Worm (Caenorhabditis elegans) whole organism, young adult: Measurements from ENCODE around the gene T25B9.3.

Experiments used
- B0261.1 ChIP-seq: sonication (generic microtip); optimal IDR thresholded peaks from 2 replicates; lab custom pipeline; 2016; ENCODE audit warnings: mild to moderate bottlenecking, missing genetic modification characterization, moderate library complexity, missing compliant biosample characterization
- F49E8.2 ChIP-seq: sonication (generic microtip); optimal IDR thresholded peaks from 3 replicates; lab custom pipeline; 2017; ENCODE audit warnings: missing genetic modification characterization, mild to moderate bottlenecking, missing compliant biosample characterization, antibody characterized with exemption, moderate library complexity; ENCODE audit not compliant: insufficient read depth
- akir-1 ChIP-seq: fragments of 200-800 bp; sonication (Bioruptor generic); optimal IDR thresholded peaks from 2 replicates; lab custom pipeline; 2018; ENCODE audit warnings: mild to moderate bottlenecking, missing genetic modification characterization, moderate library complexity, missing compliant biosample characterization
- ceh-100 ChIP-seq: fragments of 200-800 bp; sonication (Bioruptor generic); IDR thresholded peaks from 2 replicates; pipeline ENCODE4 v1.3.6; 2022; ENCODE audit warnings: missing genetic modification reagents, missing genetic modification characterization, missing compliant biosample characterization
- lin-26 ChIP-seq: fragments of 200-800 bp; sonication (Bioruptor generic); IDR thresholded peaks from 2 replicates; pipeline ENCODE4 v1.3.6; 2022; ENCODE audit warnings: missing genetic modification reagents, missing genetic modification characterization, missing compliant biosample characterization
- repo-1 ChIP-seq: sonication (generic microtip); optimal IDR thresholded peaks from 2 replicates; lab custom pipeline; 2017; ENCODE audit warnings: mild to moderate bottlenecking, missing genetic modification characterization, missing compliant biosample characterization
- snpc-1.3 ChIP-seq: sonication (generic microtip); optimal IDR thresholded peaks from 2 replicates; lab custom pipeline; 2017; ENCODE audit warnings: missing genetic modification characterization, mild to moderate bottlenecking, missing compliant biosample characterization, antibody characterized with exemption, moderate library complexity, missing genotype, missing genetic modification reagents; ENCODE audit not compliant: insufficient read depth
- sptf-2 ChIP-seq: fragments of 200-800 bp; sonication (Bioruptor generic); optimal IDR thresholded peaks from 2 replicates; lab custom pipeline; 2018; ENCODE audit warnings: mild to moderate bottlenecking, missing genetic modification characterization, missing compliant biosample characterization
- tbp1 ChIP-seq: fragments of 200-800 bp; sonication (Bioruptor generic); optimal IDR thresholded peaks from 2 replicates; lab custom pipeline; 2018; ENCODE audit warnings: mild to moderate bottlenecking, missing genetic modification characterization, missing compliant biosample characterization
- zim-3 ChIP-seq: sonication (generic microtip); optimal IDR thresholded peaks from 2 replicates; lab custom pipeline; 2017; ENCODE audit warnings: mild to moderate bottlenecking, missing genetic modification characterization, moderate library complexity, missing compliant biosample characterization

- TF ChIP-seq repo-1 (tag; lab: Kevin White, UChicago) (no peak), zim-3 (tag; lab: Kevin White, UChicago) (no peak), sptf-2 (GFP tag; lab: Kevin White, UChicago) (no peak), B0261.1 (no peak), ceh-100 (no peak), akir-1 (GFP tag; lab: Kevin White, UChicago) (no peak), tbp1 (GFP tag; lab: Kevin White, UChicago) (no peak), F49E8.2 (tag; lab: Kevin White, UChicago) (no peak), lin-26 (GFP tag; lab: Robert Waterston, UW) (no peak), snpc-1.3 (tag; lab: Kevin White, UChicago) (no peak)
These were observed 10.1 kb downstream of the T25B9.3 start, which contains the start of gene T25B9.5 for ce11 chrIV:10754685-10755084.
